Fruit fly (Drosophila melanogaster) whole organism, wandering third instar larva: ENCODE data around the gene MED31.

ENCODE experiments used
- Abd-B ChIP-seq: fragments of >200 bp; optimal IDR thresholded peaks from 2 replicates; lab custom pipeline; 2017; ENCODE audit warnings: missing biosample characterization, missing genetic modification characterization
- CG32264 ChIP-seq: fragments of 200-800 bp; sonication (Bioruptor generic); optimal IDR thresholded peaks from 2 replicates; lab custom pipeline; 2016; ENCODE audit warnings: missing biosample characterization, missing genetic modification characterization
- CG9705 ChIP-seq: fragments of 200-800 bp; sonication (Bioruptor generic); optimal IDR thresholded peaks from 2 replicates; lab custom pipeline; 2018; ENCODE audit warnings: missing biosample characterization, mild to moderate bottlenecking, missing genetic modification characterization
- CrebA ChIP-seq: fragments of 200-800 bp; sonication (Bioruptor generic); optimal IDR thresholded peaks from 2 replicates; lab custom pipeline; 2016; ENCODE audit warnings: missing biosample characterization, mild to moderate bottlenecking, missing genetic modification characterization, borderline replicate concordance
- Dfd ChIP-seq: fragments of >200 bp; optimal IDR thresholded peaks from 2 replicates; lab custom pipeline; 2017; ENCODE audit warnings: missing biosample characterization, missing genetic modification characterization
- Dif ChIP-seq: fragments of 200-275, 200-300 bp; sonication (Bioruptor generic); optimal IDR thresholded peaks from 2 replicates; lab custom pipeline; 2018; ENCODE audit warnings: missing biosample characterization, missing genetic modification characterization; ENCODE audit not compliant: partially characterized antibody
- GATAd ChIP-seq: sonication (Bioruptor generic); optimal IDR thresholded peaks from 2 replicates; lab custom pipeline; 2016; ENCODE audit warnings: missing biosample characterization, missing genetic modification characterization
- HLH106 ChIP-seq: fragments of 200-800 bp; optimal IDR thresholded peaks from 3 replicates; lab custom pipeline; 2019; ENCODE audit warnings: missing biosample characterization, mild to moderate bottlenecking, missing genetic modification characterization, moderate library complexity
- Hnf4 ChIP-seq: fragments of 200-800 bp; sonication (Bioruptor generic); optimal IDR thresholded peaks from 2 replicates; lab custom pipeline; 2016; ENCODE audit warnings: missing biosample characterization, mild to moderate bottlenecking, missing genetic modification characterization
- Hr78 ChIP-seq: fragments of >200 bp; optimal IDR thresholded peaks from 2 replicates; lab custom pipeline; 2017; ENCODE audit warnings: missing biosample characterization, missing genetic modification characterization
- Hr83 ChIP-seq: fragments of 200-300 bp; sonication (Bioruptor generic); optimal IDR thresholded peaks from 2 replicates; lab custom pipeline; 2016; ENCODE audit warnings: missing biosample characterization, mild to moderate bottlenecking, missing genetic modification characterization, moderate library complexity; ENCODE audit not compliant: poor library complexity, severe bottlenecking
- Jra ChIP-seq: sonication (Bioruptor generic); optimal IDR thresholded peaks from 2 replicates; lab custom pipeline; 2016; ENCODE audit warnings: missing biosample characterization, missing genetic modification characterization
- Mio ChIP-seq: sonication (Bioruptor generic); optimal IDR thresholded peaks from 2 replicates; lab custom pipeline; 2016; ENCODE audit warnings: missing biosample characterization, missing genetic modification characterization
- Myc ChIP-seq: fragments of >200 bp; optimal IDR thresholded peaks from 2 replicates; lab custom pipeline; 2017
- N ChIP-seq: fragments of >200 bp; optimal IDR thresholded peaks from 2 replicates; lab custom pipeline; 2018; ENCODE audit warnings: missing biosample characterization, missing external identifiers, missing genetic modification characterization
- OdsH ChIP-seq: fragments of 200-800 bp; sonication (Bioruptor generic); optimal IDR thresholded peaks from 2 replicates; lab custom pipeline; 2016; ENCODE audit warnings: missing biosample characterization, mild to moderate bottlenecking, missing genetic modification characterization
- Rel ChIP-seq, 2 experiments: fragments of 200-800 bp; sonication (Bioruptor generic) in 1 of 2; optimal IDR thresholded peaks; 2 replicates in 1 of 2; 3 replicates in 1 of 2; lab custom pipeline; 2016 to 2019; ENCODE audit warnings: mild to moderate bottlenecking in 2 of 2, missing biosample characterization in 2 of 2, missing genetic modification characterization in 2 of 2, moderate library complexity in 1 of 2
- Sp1 ChIP-seq: fragments of 200-800 bp; sonication (Bioruptor generic); optimal IDR thresholded peaks from 3 replicates; lab custom pipeline; 2019; ENCODE audit warnings: missing biosample characterization, mild to moderate bottlenecking, missing genetic modification characterization, moderate library complexity
- Vsx2 ChIP-seq: fragments of 200-300, 225-300 bp; sonication (Bioruptor generic); optimal IDR thresholded peaks from 2 replicates; lab custom pipeline; 2018; ENCODE audit warnings: missing biosample characterization, missing genetic modification characterization; ENCODE audit not compliant: partially characterized antibody
- br ChIP-seq: fragments of 200-800 bp; sonication (Bioruptor generic); optimal IDR thresholded peaks from 2 replicates; lab custom pipeline; 2016; ENCODE audit warnings: missing biosample characterization, missing genetic modification characterization
- brk ChIP-seq: fragments of 200-800 bp; sonication (Bioruptor generic); optimal IDR thresholded peaks from 2 replicates; lab custom pipeline; 2016; ENCODE audit warnings: missing biosample characterization, mild to moderate bottlenecking, missing genetic modification characterization
- dl ChIP-seq, 2 experiments: fragments of 175-275, 200-275 bp in 1 of 2; fragments of 200-275 bp in 1 of 2; sonication (Bioruptor generic); optimal IDR thresholded peaks; lab custom pipeline; 2018; ENCODE audit warnings: mild to moderate bottlenecking in 2 of 2, missing biosample characterization in 2 of 2, missing genetic modification characterization in 2 of 2, moderate library complexity in 2 of 2; ENCODE audit not compliant: partially characterized antibody in 2 of 2, insufficient read depth in 1 of 2
- dmrt93B ChIP-seq: fragments of 200-800 bp; sonication (Bioruptor generic); optimal IDR thresholded peaks from 2 replicates; lab custom pipeline; 2018; ENCODE audit warnings: missing biosample characterization, mild to moderate bottlenecking, missing genetic modification characterization
- dsf ChIP-seq: sonication (Bioruptor generic); optimal IDR thresholded peaks from 2 replicates; lab custom pipeline; 2016; ENCODE audit warnings: missing biosample characterization, missing genetic modification characterization, borderline replicate concordance
- ey ChIP-seq: fragments of 200-800 bp; sonication (Bioruptor generic); optimal IDR thresholded peaks from 2 replicates; lab custom pipeline; 2016; ENCODE audit warnings: missing biosample characterization, missing genetic modification characterization
- foxo ChIP-seq, 2 experiments: fragments of 200-800 bp; sonication (Bioruptor generic); optimal IDR thresholded peaks; 2 replicates in 1 of 2; 3 replicates in 1 of 2; lab custom pipeline; 2016 to 2017; ENCODE audit warnings: missing biosample characterization in 2 of 2, missing genetic modification characterization in 2 of 2
- fru ChIP-seq: fragments of 200-800 bp; sonication (Bioruptor generic); optimal IDR thresholded peaks from 3 replicates; lab custom pipeline; 2016; ENCODE audit warnings: missing biosample characterization, mild to moderate bottlenecking, missing genetic modification characterization
- h ChIP-seq: fragments of 200-800 bp; sonication (Bioruptor generic); optimal IDR thresholded peaks from 3 replicates; lab custom pipeline; 2016; ENCODE audit warnings: missing biosample characterization, mild to moderate bottlenecking, missing genetic modification characterization
- jim ChIP-seq: fragments of 175-275, 200-325 bp; sonication (Bioruptor generic); optimal IDR thresholded peaks from 2 replicates; lab custom pipeline; 2016; ENCODE audit warnings: missing biosample characterization, mild to moderate bottlenecking, missing genetic modification characterization
- lola ChIP-seq: fragments of >200 bp; optimal IDR thresholded peaks from 2 replicates; lab custom pipeline; 2017; ENCODE audit warnings: missing biosample characterization, missing genetic modification characterization
- pan ChIP-seq: fragments of >200 bp; optimal IDR thresholded peaks from 2 replicates; lab custom pipeline; 2017
- psq ChIP-seq: fragments of 200-800 bp; sonication (Bioruptor generic); optimal IDR thresholded peaks from 3 replicates; lab custom pipeline; 2017; ENCODE audit warnings: missing biosample characterization, mild to moderate bottlenecking, missing genetic modification characterization, moderate library complexity
- rgr ChIP-seq: fragments of 200-800 bp; sonication (Bioruptor generic); optimal IDR thresholded peaks from 3 replicates; lab custom pipeline; 2016; ENCODE audit warnings: missing biosample characterization, mild to moderate bottlenecking, missing genetic modification characterization
- sage ChIP-seq: fragments of 200-800 bp; sonication (Bioruptor generic); optimal IDR thresholded peaks from 2 replicates; lab custom pipeline; 2016; ENCODE audit warnings: missing biosample characterization, mild to moderate bottlenecking, missing genetic modification characterization
- sv ChIP-seq: fragments of 200-800 bp; sonication (Bioruptor generic); optimal IDR thresholded peaks from 3 replicates; lab custom pipeline; 2016; ENCODE audit warnings: missing biosample characterization, missing genetic modification characterization
- tai ChIP-seq: sonication (Bioruptor generic); optimal IDR thresholded peaks from 2 replicates; lab custom pipeline; 2016; ENCODE audit warnings: missing biosample characterization, missing genetic modification characterization
- usp ChIP-seq: fragments of >200 bp; optimal IDR thresholded peaks from 2 replicates; lab custom pipeline; 2017; ENCODE audit warnings: missing biosample characterization, missing genetic modification characterization
- woc ChIP-seq: sonication (Bioruptor generic); optimal IDR thresholded peaks from 2 replicates; lab custom pipeline; 2016; ENCODE audit warnings: missing biosample characterization, mild to moderate bottlenecking, missing genetic modification characterization

Gene MED31

DNA sequence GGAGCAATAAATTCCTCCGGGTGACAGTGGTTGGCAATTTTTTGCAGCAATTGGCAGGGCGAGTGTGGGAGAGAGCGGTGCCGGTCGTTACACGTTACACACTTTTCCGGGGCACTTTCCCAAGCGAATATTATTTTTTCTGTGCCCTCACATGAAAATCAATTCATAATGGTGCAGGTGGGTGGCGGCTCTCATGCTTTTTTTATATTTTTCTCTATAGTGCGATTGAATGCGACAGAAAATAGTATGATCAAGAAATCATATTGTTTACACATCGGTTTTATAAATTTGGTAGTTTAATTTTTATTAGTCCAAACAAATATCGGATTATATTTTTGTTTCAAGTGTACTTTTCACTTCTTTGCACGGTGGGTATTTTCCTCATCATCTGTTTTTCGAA lies 19.9 kb downstream of the MED31 start:
- TF ChIP-seq h (GFP tag; lab: Kevin White, UChicago) (no peak), dmrt93B (GFP tag; lab: Kevin White, UChicago) (no peak), Dif (no peak), CG32264 (GFP tag; lab: Kevin White, UChicago) (no peak), foxo (GFP tag; optimal IDR thresholded peaks at IDR 0.05; lab: Kevin White, UChicago) (no peak), Sp1 (no peak), rgr (GFP tag; lab: Kevin White, UChicago) (no peak), dsf (GFP tag; lab: Kevin White, UChicago) (no peak), lola (GFP tag; lab: Kevin White, UChicago) (no peak), jim (GFP tag; lab: Kevin White, UChicago) (no peak), fru (GFP tag; lab: Kevin White, UChicago) (no peak), woc (GFP tag; lab: Kevin White, UChicago) (no peak), CrebA (GFP tag; lab: Kevin White, UChicago) (no peak)
- TF ChIP-seq, all 38 proteins: peak for 0

DNA sequence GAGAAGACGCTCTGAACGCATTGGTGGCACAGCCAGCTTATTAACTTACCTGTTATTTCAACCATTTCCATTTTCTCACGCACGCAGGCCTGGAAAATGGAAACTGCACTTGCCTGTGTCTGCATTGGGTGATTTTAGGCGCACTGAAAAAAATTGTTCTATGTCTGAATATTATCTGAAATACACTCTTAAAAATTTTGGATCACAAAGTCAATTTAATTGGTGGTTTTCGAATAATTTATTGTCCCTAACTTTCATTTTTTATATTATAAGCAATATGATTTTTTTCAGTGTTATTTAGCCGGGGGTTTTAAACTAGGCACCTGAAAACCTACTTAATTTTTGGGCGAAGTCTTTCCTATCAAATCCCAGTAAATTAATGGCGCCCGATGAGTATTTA lies 21.3 kb downstream of the MED31 start:
- no peak for TF ChIP-seq HLH106 (tag; lab: Kevin White, UChicago)
- peak; percentile 25 for TF ChIP-seq Hnf4 (GFP tag; lab: Kevin White, UChicago)
- no peak for TF ChIP-seq dmrt93B (GFP tag; lab: Kevin White, UChicago)
- no peak for TF ChIP-seq brk (GFP tag; lab: Kevin White, UChicago)
- no peak for TF ChIP-seq Mio
- peak; percentile 49 for TF ChIP-seq sv
- TF ChIP-seq woc (GFP tag; lab: Kevin White, UChicago): no peak
- TF ChIP-seq CG9705: no peak
- TF ChIP-seq Rel (GFP tag; optimal IDR thresholded peaks at IDR 0.05; lab: Kevin White, UChicago): no peak
- TF ChIP-seq Rel (tag; optimal IDR thresholded peaks at IDR 0.05; lab: Kevin White, UChicago): no peak
- peak in 1 of 2 experiments; percentile 20 for TF ChIP-seq foxo (GFP tag; optimal IDR thresholded peaks at IDR 0.05; lab: Kevin White, UChicago)
- no peak for TF ChIP-seq Dif
- peak; percentile 8 for TF ChIP-seq ey (GFP tag; lab: Kevin White, UChicago)
- no peak for TF ChIP-seq br (GFP tag; lab: Kevin White, UChicago)
- no peak for TF ChIP-seq Abd-B (GFP tag; lab: Kevin White, UChicago)
- no peak for TF ChIP-seq Hr83 (GFP tag; lab: Kevin White, UChicago)
- no peak for TF ChIP-seq sage (GFP tag; lab: Kevin White, UChicago)
- no peak for TF ChIP-seq dsf (GFP tag; lab: Kevin White, UChicago)
- peak; percentile 27 for TF ChIP-seq fru (GFP tag; lab: Kevin White, UChicago)
- no peak for TF ChIP-seq rgr (GFP tag; lab: Kevin White, UChicago)
- TF ChIP-seq Hr78 (GFP tag; lab: Kevin White, UChicago): no peak
- no peak for TF ChIP-seq lola (GFP tag; lab: Kevin White, UChicago)
- TF ChIP-seq GATAd (GFP tag; lab: Kevin White, UChicago): no peak
- TF ChIP-seq Dfd (GFP tag; lab: Kevin White, UChicago): no peak
- TF ChIP-seq Vsx2 (GFP tag; lab: Kevin White, UChicago): no peak
- TF ChIP-seq h (GFP tag; lab: Kevin White, UChicago): peak; percentile 9
- TF ChIP-seq Myc: no peak
- TF ChIP-seq CG32264 (GFP tag; lab: Kevin White, UChicago): no peak
- no peak for TF ChIP-seq N (GFP tag; lab: Kevin White, UChicago)
- no peak for TF ChIP-seq Jra
- no peak for TF ChIP-seq CrebA (GFP tag; lab: Kevin White, UChicago)
- TF ChIP-seq usp (GFP tag; lab: Kevin White, UChicago): no peak
- no peak for TF ChIP-seq Sp1
- TF ChIP-seq psq (GFP tag; lab: Kevin White, UChicago): no peak
- no peak for TF ChIP-seq OdsH
- TF ChIP-seq jim (GFP tag; lab: Kevin White, UChicago): no peak
- TF ChIP-seq dl (GFP tag; optimal IDR thresholded peaks at IDR 0.05; lab: Kevin White, UChicago; ENCODE audit: insufficient read depth in 1 of 2, partially characterized antibody in 2 of 2): no peak
- no peak for TF ChIP-seq tai (GFP tag; lab: Kevin White, UChicago)
- no peak for TF ChIP-seq pan (lab: Kevin White, UChicago)
- TF ChIP-seq, all 38 proteins: peak for 6
